Worm (Caenorhabditis elegans) whole organism, late embryonic: Measurements from ENCODE around the gene tmem-258.

Experiments
- C08G9.2 ChIP-seq: sonication (generic microtip); optimal IDR thresholded peaks from 2 replicates; lab custom pipeline; 2016; ENCODE audit warnings: mild to moderate bottlenecking, missing genetic modification characterization, moderate library complexity, missing compliant biosample characterization
- K02D7.2 ChIP-seq: sonication (generic microtip); optimal IDR thresholded peaks from 2 replicates; lab custom pipeline; 2017; ENCODE audit warnings: mild to moderate bottlenecking, missing genetic modification characterization, missing compliant biosample characterization
- K09A11.1 ChIP-seq: sonication (generic microtip); optimal IDR thresholded peaks from 2 replicates; lab custom pipeline; 2017; ENCODE audit warnings: antibody characterized with exemption, mild to moderate bottlenecking, missing genetic modification characterization, missing compliant biosample characterization; ENCODE audit not compliant: insufficient read depth
- ahr-1 ChIP-seq: sonication (generic microtip); optimal IDR thresholded peaks from 2 replicates; lab custom pipeline; 2016; ENCODE audit warnings: missing genetic modification characterization, missing compliant biosample characterization
- ama-1 ChIP-seq: fragments of 150-350 bp; optimal IDR thresholded peaks from 2 replicates; lab custom pipeline; 2014
- ceh-18 ChIP-seq: sonication (generic microtip); optimal IDR thresholded peaks from 2 replicates; lab custom pipeline; 2016; ENCODE audit warnings: missing genetic modification characterization, missing compliant biosample characterization
- ceh-19 ChIP-seq: fragments of 200-800 bp; sonication (Bioruptor generic); optimal IDR thresholded peaks from 2 replicates; lab custom pipeline; 2018; ENCODE audit warnings: mild to moderate bottlenecking, missing genetic modification characterization, missing compliant biosample characterization
- ceh-22 ChIP-seq: sonication (generic microtip); optimal IDR thresholded peaks from 2 replicates; lab custom pipeline; 2017; ENCODE audit warnings: missing biosample characterization, missing genetic modification characterization
- ceh-30 ChIP-seq: fragments of 150-350 bp; optimal IDR thresholded peaks from 2 replicates; lab custom pipeline; 2014; ENCODE audit warnings: missing biosample characterization, missing genetic modification characterization
- ceh-34 ChIP-seq: sonication (generic microtip); optimal IDR thresholded peaks from 2 replicates; lab custom pipeline; 2016; ENCODE audit warnings: mild to moderate bottlenecking, missing genetic modification characterization, missing compliant biosample characterization
- ceh-45 ChIP-seq: fragments of 200-800 bp; sonication (Bioruptor generic); IDR thresholded peaks from 2 replicates; pipeline ENCODE4 v1.3.6; 2022; ENCODE audit warnings: missing genetic modification reagents, missing genetic modification characterization, missing compliant biosample characterization
- ceh-48 ChIP-seq: sonication (generic microtip); optimal IDR thresholded peaks from 2 replicates; lab custom pipeline; 2016; ENCODE audit warnings: missing genetic modification characterization, inconsistent platforms, missing compliant biosample characterization
- ceh-6 ChIP-seq: fragments of 200-800 bp; sonication (Bioruptor generic); optimal IDR thresholded peaks from 2 replicates; lab custom pipeline; 2018; ENCODE audit warnings: mild to moderate bottlenecking, missing genetic modification characterization, missing compliant biosample characterization
- ceh-9 ChIP-seq: sonication (generic microtip); optimal IDR thresholded peaks from 2 replicates; lab custom pipeline; 2016; ENCODE audit warnings: mild to moderate bottlenecking, missing genetic modification characterization, inconsistent platforms, missing compliant biosample characterization
- dmd-4 ChIP-seq: sonication (generic microtip); optimal IDR thresholded peaks from 2 replicates; lab custom pipeline; 2016; ENCODE audit warnings: borderline replicate concordance, missing genetic modification characterization, missing compliant biosample characterization
- dve-1 ChIP-seq: sonication (generic microtip); optimal IDR thresholded peaks from 2 replicates; lab custom pipeline; 2017; ENCODE audit warnings: antibody characterized with exemption, mild to moderate bottlenecking, missing genetic modification characterization, missing compliant biosample characterization
- elt-4 ChIP-seq: sonication (generic microtip); optimal IDR thresholded peaks from 2 replicates; lab custom pipeline; 2016; ENCODE audit warnings: missing genetic modification characterization, missing compliant biosample characterization
- ets-4 ChIP-seq: sonication (generic microtip); optimal IDR thresholded peaks from 2 replicates; lab custom pipeline; 2016; ENCODE audit warnings: missing genetic modification characterization, missing compliant biosample characterization
- eyg-1 ChIP-seq: sonication (generic microtip); optimal IDR thresholded peaks from 2 replicates; lab custom pipeline; 2016; ENCODE audit warnings: missing genotype, missing genetic modification characterization, missing compliant biosample characterization
- fax-1 ChIP-seq: sonication (generic microtip); optimal IDR thresholded peaks from 2 replicates; lab custom pipeline; 2016; ENCODE audit warnings: missing genotype, missing genetic modification characterization, missing compliant biosample characterization
- fkh-10 ChIP-seq: fragments of 150-350 bp; optimal IDR thresholded peaks from 2 replicates; lab custom pipeline; 2014; ENCODE audit warnings: missing biosample characterization, missing genetic modification reagents, missing genetic modification characterization
- hlh-13 ChIP-seq: fragments of 200-800 bp; sonication (Bioruptor generic); optimal IDR thresholded peaks from 2 replicates; lab custom pipeline; 2018; ENCODE audit warnings: mild to moderate bottlenecking, missing genetic modification characterization, missing compliant biosample characterization
- hlh-30 ChIP-seq: sonication (generic microtip); optimal IDR thresholded peaks from 2 replicates; lab custom pipeline; 2017; ENCODE audit warnings: antibody characterized with exemption, missing genetic modification characterization, missing compliant biosample characterization; ENCODE audit not compliant: insufficient read depth
- hlh-6 ChIP-seq: sonication (generic microtip); optimal IDR thresholded peaks from 2 replicates; lab custom pipeline; 2016; ENCODE audit warnings: missing genotype, missing genetic modification characterization, missing compliant biosample characterization
- hlh-8 ChIP-seq: sonication (generic microtip); optimal IDR thresholded peaks from 2 replicates; lab custom pipeline; 2016; ENCODE audit warnings: missing genotype, missing genetic modification characterization, missing compliant biosample characterization
- lin-11 ChIP-seq: fragments of 200-800 bp; sonication (Bioruptor generic); optimal IDR thresholded peaks from 2 replicates; lab custom pipeline; 2018; ENCODE audit warnings: mild to moderate bottlenecking, missing genetic modification characterization, missing compliant biosample characterization
- madf-2 ChIP-seq: sonication (generic microtip); optimal IDR thresholded peaks from 2 replicates; lab custom pipeline; 2017; ENCODE audit warnings: missing genetic modification characterization, missing compliant biosample characterization
- nhr-11 ChIP-seq: fragments of 150-350 bp; optimal IDR thresholded peaks from 2 replicates; lab custom pipeline; 2014; ENCODE audit warnings: missing biosample characterization, missing genetic modification characterization
- npax-4 ChIP-seq: sonication (generic microtip); optimal IDR thresholded peaks from 2 replicates; lab custom pipeline; 2016; ENCODE audit warnings: missing genetic modification characterization, missing compliant biosample characterization
- pat-9 ChIP-seq: fragments of 200-800 bp; sonication (Bioruptor generic); optimal IDR thresholded peaks from 2 replicates; lab custom pipeline; 2018; ENCODE audit warnings: mild to moderate bottlenecking, missing genetic modification characterization, moderate library complexity, missing compliant biosample characterization
- pax-1 ChIP-seq: fragments of 150-350 bp; optimal IDR thresholded peaks from 2 replicates; lab custom pipeline; 2014; ENCODE audit warnings: missing biosample characterization, missing genetic modification characterization
- pha-2 ChIP-seq: sonication (generic microtip); optimal IDR thresholded peaks from 2 replicates; lab custom pipeline; 2017; ENCODE audit warnings: mild to moderate bottlenecking, missing genetic modification characterization, missing compliant biosample characterization
- pqm-1 ChIP-seq: sonication (generic microtip); optimal IDR thresholded peaks from 2 replicates; lab custom pipeline; 2016; ENCODE audit warnings: missing genetic modification characterization, missing compliant biosample characterization
- ref-2 ChIP-seq: sonication (generic microtip); optimal IDR thresholded peaks from 2 replicates; lab custom pipeline; 2016; ENCODE audit warnings: missing genetic modification characterization, missing compliant biosample characterization
- rnt-1 ChIP-seq: sonication (generic microtip); optimal IDR thresholded peaks from 2 replicates; lab custom pipeline; 2016; ENCODE audit warnings: missing genetic modification characterization, missing compliant biosample characterization
- sox-2 ChIP-seq: fragments of 200-800 bp; sonication (Bioruptor generic); IDR thresholded peaks from 2 replicates; pipeline ENCODE4 v1.3.6; 2022; ENCODE audit warnings: missing genetic modification reagents, missing genetic modification characterization, missing compliant biosample characterization
- syd-9 ChIP-seq: sonication (generic microtip); optimal IDR thresholded peaks from 2 replicates; lab custom pipeline; 2016; ENCODE audit warnings: mild to moderate bottlenecking, missing genetic modification characterization, moderate library complexity, missing compliant biosample characterization
- ttx-3 ChIP-seq: sonication (generic microtip); optimal IDR thresholded peaks from 2 replicates; lab custom pipeline; 2016; ENCODE audit warnings: missing genetic modification reagents, missing genetic modification characterization, missing compliant biosample characterization
- unc-42 ChIP-seq: sonication (generic microtip); optimal IDR thresholded peaks from 2 replicates; lab custom pipeline; 2016; ENCODE audit warnings: missing genotype, missing genetic modification characterization, missing compliant biosample characterization
- unc-55 ChIP-seq: sonication (generic microtip); optimal IDR thresholded peaks from 2 replicates; lab custom pipeline; 2017; ENCODE audit warnings: missing biosample characterization, missing genetic modification reagents, missing genetic modification characterization
- unc-86 ChIP-seq: sonication (generic microtip); optimal IDR thresholded peaks from 2 replicates; lab custom pipeline; 2016; ENCODE audit warnings: missing genetic modification characterization, missing compliant biosample characterization
- ztf-16 ChIP-seq: sonication (generic microtip); optimal IDR thresholded peaks from 2 replicates; lab custom pipeline; 2017; ENCODE audit warnings: missing genetic modification characterization, missing compliant biosample characterization

The tmem-258 gene

ce11 chrV:7022981-7023380 is 40.0 kb upstream of the tmem-258 start:
- TF ChIP-seq hlh-8 (tag; lab: Kevin White, UChicago) (no peak), ceh-45 (GFP tag; lab: Robert Waterston, UW) (no peak), ceh-48 (tag; lab: Kevin White, UChicago) (no peak), rnt-1 (tag; lab: Kevin White, UChicago) (no peak), ahr-1 (tag; lab: Kevin White, UChicago) (no peak), unc-86 (tag; lab: Kevin White, UChicago) (no peak), hlh-13 (GFP tag; lab: Kevin White, UChicago) (no peak), ceh-9 (tag; lab: Kevin White, UChicago) (no peak), K02D7.2 (tag; lab: Kevin White, UChicago) (no peak), ceh-22 (tag; lab: Kevin White, UChicago) (no peak), ets-4 (tag; lab: Kevin White, UChicago) (no peak), elt-4 (tag; lab: Kevin White, UChicago) (no peak), nhr-11 (no peak), ceh-18 (tag; lab: Kevin White, UChicago) (no peak)
- TF ChIP-seq, all 69 proteins: peak for 0

- TF ChIP-seq unc-55 (no peak), ceh-18 (tag; lab: Kevin White, UChicago) (no peak), hlh-30 (tag; lab: Kevin White, UChicago) (no peak), rnt-1 (tag; lab: Kevin White, UChicago) (no peak), syd-9 (tag; lab: Kevin White, UChicago) (no peak)
- TF ChIP-seq, all 69 proteins: peak for 0
Observed at ce11 chrV:7027055-7027454, 35.9 kb upstream of the tmem-258 start, which contains the start of gene F20A1.6. Gene F20A1.6 (minus strand): TSS chrV:7027155.

- TF ChIP-seq ceh-18 (tag; lab: Kevin White, UChicago) (no peak), dve-1 (no peak), sox-2 (GFP tag; lab: Robert Waterston, UW) (no peak), syd-9 (tag; lab: Kevin White, UChicago) (no peak), K09A11.1 (tag; lab: Kevin White, UChicago) (no peak), ama-1 (no peak), lin-11 (tag; lab: Kevin White, UChicago) (no peak), ceh-6 (no peak), ceh-34 (tag; lab: Kevin White, UChicago) (no peak), pat-9 (tag; lab: Kevin White, UChicago) (no peak), fkh-10 (no peak), unc-55 (no peak), ceh-30 (tag; lab: Kevin White, UChicago) (no peak), C08G9.2 (tag; lab: Kevin White, UChicago) (no peak), unc-86 (tag; lab: Kevin White, UChicago) (no peak), ceh-19 (GFP tag; lab: Kevin White, UChicago) (no peak), fax-1 (tag; lab: Kevin White, UChicago) (no peak)
Observed at ce11 chrV:7036475-7036874, 26.5 kb upstream of the tmem-258 start, which contains the start of gene twk-11. Gene twk-11 (minus strand): TSS chrV:7036575.

- TF ChIP-seq ttx-3 (tag; lab: Kevin White, UChicago): no peak
- TF ChIP-seq pax-1 (tag; lab: Kevin White, UChicago): no peak
- no peak for TF ChIP-seq unc-86 (tag; lab: Kevin White, UChicago)
- no peak for TF ChIP-seq madf-2
- no peak for TF ChIP-seq ztf-16
Observed at ce11 chrV:7046005-7046404, 17.0 kb upstream of the tmem-258 start, which contains the start of gene F20A1.2. Gene F20A1.2 (plus strand): TSS chrV:7046305.

- TF ChIP-seq hlh-6 (tag; lab: Kevin White, UChicago): no peak
- TF ChIP-seq pat-9 (tag; lab: Kevin White, UChicago): no peak
- no peak for TF ChIP-seq pqm-1 (tag; lab: Kevin White, UChicago)
- no peak for TF ChIP-seq ceh-34 (tag; lab: Kevin White, UChicago)
- TF ChIP-seq pha-2: no peak
- TF ChIP-seq eyg-1 (tag; lab: Kevin White, UChicago): no peak
- TF ChIP-seq pax-1 (tag; lab: Kevin White, UChicago): no peak
- no peak for TF ChIP-seq ref-2 (tag; lab: Kevin White, UChicago)
- TF ChIP-seq ceh-22 (tag; lab: Kevin White, UChicago): no peak
- TF ChIP-seq ceh-19 (GFP tag; lab: Kevin White, UChicago): no peak
- no peak for TF ChIP-seq ttx-3 (tag; lab: Kevin White, UChicago)
- no peak for TF ChIP-seq ceh-6
- no peak for TF ChIP-seq ceh-9 (tag; lab: Kevin White, UChicago)
- no peak for TF ChIP-seq npax-4 (tag; lab: Kevin White, UChicago)
- TF ChIP-seq dmd-4: no peak
- TF ChIP-seq fkh-10: no peak
- no peak for TF ChIP-seq ahr-1 (tag; lab: Kevin White, UChicago)
- no peak for TF ChIP-seq unc-42 (tag; lab: Kevin White, UChicago)
Observed at ce11 chrV:7047512-7047911, 15.5 kb upstream of the tmem-258 start, which contains the start of gene F20A1.8. Gene F20A1.8 (minus strand): TSS chrV:7047612.
